Fruit fly (Drosophila melanogaster) whole organism, embryonic: Measurements from ENCODE around the gene Pp2A-29B.

Source experiments
- Aef1 ChIP-seq: fragments of 200-800 bp; sonication (Bioruptor generic); IDR thresholded peaks from 3 replicates; pipeline ENCODE4 v1.3.6; 2022; ENCODE audit warnings: missing biosample characterization, missing genetic modification characterization
- Bdp1 ChIP-seq: fragments of 200-800 bp; sonication (Bioruptor generic); optimal IDR thresholded peaks from 3 replicates; lab custom pipeline; 2016; ENCODE audit warnings: missing biosample characterization, missing genetic modification characterization
- CG10565 ChIP-seq: fragments of 200-800 bp; sonication (Bioruptor generic); optimal IDR thresholded peaks from 3 replicates; lab custom pipeline; 2016; ENCODE audit warnings: missing biosample characterization, mild to moderate bottlenecking, missing genetic modification characterization
- CG11398 ChIP-seq: fragments of 200-800 bp; sonication (Bioruptor generic); optimal IDR thresholded peaks from 2 replicates; lab custom pipeline; 2016; ENCODE audit warnings: missing biosample characterization, missing genetic modification characterization
- CG11723 ChIP-seq: fragments of 200-800 bp; sonication (Bioruptor generic); optimal IDR thresholded peaks from 2 replicates; lab custom pipeline; 2017; ENCODE audit warnings: missing biosample characterization, mild to moderate bottlenecking, missing genetic modification characterization
- CG14441 ChIP-seq: fragments of 200-800 bp; sonication (Bioruptor generic); IDR thresholded peaks from 2 replicates; pipeline ENCODE4 v1.3.6; 2022; ENCODE audit warnings: missing biosample characterization, missing genetic modification characterization
- CG14710 ChIP-seq: fragments of 200-800 bp; sonication (Bioruptor generic); optimal IDR thresholded peaks from 3 replicates; lab custom pipeline; 2019; ENCODE audit warnings: missing biosample characterization, mild to moderate bottlenecking, missing genetic modification characterization, moderate library complexity
- CG15696 ChIP-seq: fragments of 200-800 bp; sonication (Bioruptor generic); optimal IDR thresholded peaks from 2 replicates; lab custom pipeline; 2019; ENCODE audit warnings: missing biosample characterization, mild to moderate bottlenecking, missing genetic modification characterization, moderate library complexity
- CG1647 ChIP-seq: fragments of 200-800 bp; sonication (Bioruptor generic); optimal IDR thresholded peaks from 3 replicates; lab custom pipeline; 2016; ENCODE audit warnings: missing biosample characterization, missing genetic modification characterization
- CG16813 ChIP-seq: fragments of 200-800 bp; sonication (Bioruptor generic); IDR thresholded peaks from 3 replicates; pipeline ENCODE4 v1.3.6; 2022; ENCODE audit warnings: missing biosample characterization, missing genetic modification characterization; ENCODE audit not compliant: partially characterized antibody
- CG17385 ChIP-seq: fragments of 200-800 bp; sonication (Bioruptor generic); optimal IDR thresholded peaks from 3 replicates; lab custom pipeline; 2018; ENCODE audit warnings: missing biosample characterization, mild to moderate bottlenecking, missing genetic modification characterization
- CG17568 ChIP-seq: fragments of 200-800 bp; sonication (Bioruptor generic); optimal IDR thresholded peaks from 2 replicates; lab custom pipeline; 2018; ENCODE audit warnings: missing biosample characterization, mild to moderate bottlenecking, missing genetic modification characterization, moderate library complexity
- CG18599 ChIP-seq: fragments of 200-800 bp; sonication (Bioruptor generic); optimal IDR thresholded peaks from 3 replicates; lab custom pipeline; 2017; ENCODE audit warnings: missing biosample characterization, missing genetic modification characterization, mild to moderate bottlenecking, moderate library complexity, missing genetic modification reagents
- CG33557 ChIP-seq: fragments of 200-800 bp; sonication (Bioruptor generic); optimal IDR thresholded peaks from 2 replicates; lab custom pipeline; 2019; ENCODE audit warnings: missing biosample characterization, mild to moderate bottlenecking, missing genetic modification characterization, moderate library complexity
- CG34224 ChIP-seq: fragments of 200-800 bp; sonication (Bioruptor generic); IDR thresholded peaks from 3 replicates; pipeline ENCODE4 v1.3.6; 2022; ENCODE audit warnings: missing biosample characterization, missing genetic modification characterization; ENCODE audit not compliant: partially characterized antibody
- CG3847 ChIP-seq: fragments of 200-800 bp; sonication (Bioruptor generic); IDR thresholded peaks from 2 replicates; pipeline ENCODE4 v1.3.6; 2022; ENCODE audit warnings: missing biosample characterization, missing genetic modification characterization
- CG4854 ChIP-seq: fragments of 200-800 bp; sonication (Bioruptor generic); optimal IDR thresholded peaks from 2 replicates; lab custom pipeline; 2016; ENCODE audit warnings: missing biosample characterization, missing genetic modification characterization, inconsistent platforms
- CG6683 ChIP-seq: fragments of 200-800 bp; sonication (Bioruptor generic); optimal IDR thresholded peaks from 2 replicates; lab custom pipeline; 2017; ENCODE audit warnings: missing biosample characterization, mild to moderate bottlenecking, missing genetic modification characterization, missing genetic modification reagents
- CG7839 ChIP-seq: fragments of 200-800 bp; sonication (Bioruptor generic); optimal IDR thresholded peaks from 3 replicates; lab custom pipeline; 2018; ENCODE audit warnings: missing biosample characterization, mild to moderate bottlenecking, missing genetic modification characterization, moderate library complexity
- CG7963 ChIP-seq: fragments of 200-800 bp; sonication (Bioruptor generic); IDR thresholded peaks from 3 replicates; pipeline ENCODE4 v1.3.6; 2022; ENCODE audit warnings: missing biosample characterization, missing genetic modification characterization; ENCODE audit not compliant: partially characterized antibody
- CG9932 ChIP-seq: fragments of 200-800 bp; sonication (Bioruptor generic); IDR thresholded peaks from 2 replicates; pipeline ENCODE4 v1.3.6; 2022; ENCODE audit warnings: missing biosample characterization, missing genetic modification characterization
- Ets97D ChIP-seq: fragments of 200-800 bp; sonication (Bioruptor generic); optimal IDR thresholded peaks from 3 replicates; lab custom pipeline; 2016; ENCODE audit warnings: missing biosample characterization, missing genetic modification characterization
- Ptx1 ChIP-seq: fragments of 200-800 bp; sonication (Bioruptor generic); IDR thresholded peaks from 2 replicates; pipeline ENCODE4 v1.3.6; 2022; ENCODE audit warnings: missing biosample characterization, missing genetic modification characterization
- Rfx ChIP-seq: fragments of 200-800 bp; sonication (Bioruptor generic); IDR thresholded peaks from 2 replicates; pipeline ENCODE4 v1.3.6; 2022; ENCODE audit warnings: missing biosample characterization, missing genetic modification characterization
- abd-A ChIP-seq: fragments of 200-800 bp; sonication (Bioruptor generic); optimal IDR thresholded peaks from 3 replicates; lab custom pipeline; 2019; ENCODE audit warnings: missing biosample characterization, mild to moderate bottlenecking, missing genetic modification characterization, moderate library complexity
- ato ChIP-seq: fragments of 200-800 bp; sonication (Bioruptor generic); IDR thresholded peaks from 2 replicates; pipeline ENCODE4 v1.3.6; 2022; ENCODE audit warnings: missing biosample characterization, missing genetic modification characterization; ENCODE audit not compliant: partially characterized antibody
- bcd ChIP-seq: fragments of 200-800 bp; sonication (Bioruptor generic); optimal IDR thresholded peaks from 2 replicates; lab custom pipeline; 2017; ENCODE audit warnings: missing biosample characterization, mild to moderate bottlenecking, missing genetic modification characterization
- chif ChIP-seq, 2 experiments: fragments of 200-800 bp; sonication (Bioruptor generic); optimal IDR thresholded peaks; 3 replicates each; lab custom pipeline; 2016; ENCODE audit warnings: missing biosample characterization in 2 of 2, missing genetic modification characterization in 2 of 2
- chinmo ChIP-seq: fragments of 200-800 bp; sonication (Bioruptor generic); IDR thresholded peaks from 4 replicates; pipeline ENCODE4 v1.3.6; 2022; ENCODE audit warnings: missing biosample characterization, missing genetic modification characterization; ENCODE audit not compliant: partially characterized antibody
- crol ChIP-seq: fragments of 200-800 bp; sonication (Bioruptor generic); IDR thresholded peaks from 2 replicates; pipeline ENCODE4 v1.3.6; 2022; ENCODE audit warnings: missing biosample characterization, missing genetic modification characterization
- da ChIP-seq: fragments of 200-800 bp; sonication (Bioruptor generic); optimal IDR thresholded peaks from 2 replicates; lab custom pipeline; 2016; ENCODE audit warnings: missing biosample characterization, missing genetic modification characterization
- dati ChIP-seq: fragments of 200-800 bp; sonication (Bioruptor generic); IDR thresholded peaks from 2 replicates; pipeline ENCODE4 v1.3.6; 2022; ENCODE audit warnings: missing biosample characterization, missing genetic modification characterization
- dimm ChIP-seq: fragments of 200-800 bp; sonication (Bioruptor generic); IDR thresholded peaks from 2 replicates; pipeline ENCODE4 v1.3.6; 2022; ENCODE audit warnings: missing biosample characterization, missing genetic modification characterization
- dysf ChIP-seq: fragments of 200-800 bp; sonication (Bioruptor generic); IDR thresholded peaks from 3 replicates; pipeline ENCODE4 v1.3.6; 2022; ENCODE audit warnings: missing biosample characterization, missing genetic modification characterization
- esg ChIP-seq: fragments of 200-800 bp; sonication (Bioruptor generic); conservative IDR thresholded peaks from 2 replicates; pipeline ENCODE4 v1.3.6; 2022; ENCODE audit warnings: missing biosample characterization, missing genetic modification characterization
- inv ChIP-seq: fragments of 200-800 bp; sonication (Bioruptor generic); IDR thresholded peaks from 2 replicates; pipeline ENCODE4 v1.3.6; 2022; ENCODE audit warnings: missing biosample characterization, missing genetic modification characterization; ENCODE audit not compliant: partially characterized antibody
- jigr1 ChIP-seq: fragments of 200-800 bp; sonication (Bioruptor generic); IDR thresholded peaks from 3 replicates; pipeline ENCODE4 v1.3.6; 2022; ENCODE audit warnings: missing biosample characterization, missing genetic modification characterization
- jumu ChIP-seq: fragments of 200-800 bp; sonication (Bioruptor generic); optimal IDR thresholded peaks from 3 replicates; lab custom pipeline; 2016; ENCODE audit warnings: missing biosample characterization, missing genetic modification characterization
- mirr ChIP-seq: fragments of 200-800 bp; sonication (Bioruptor generic); optimal IDR thresholded peaks from 3 replicates; lab custom pipeline; 2018; ENCODE audit warnings: missing biosample characterization, mild to moderate bottlenecking, missing genetic modification characterization
- pho ChIP-seq: fragments of 200-800 bp; sonication (Bioruptor generic); optimal IDR thresholded peaks from 2 replicates; lab custom pipeline; 2016; ENCODE audit warnings: missing biosample characterization, missing genetic modification characterization
- ranshi ChIP-seq: fragments of 200-800 bp; sonication (Bioruptor generic); IDR thresholded peaks from 2 replicates; pipeline ENCODE4 v1.3.6; 2022; ENCODE audit warnings: missing biosample characterization, missing genetic modification characterization
- sob ChIP-seq: fragments of 200-800 bp; sonication (Bioruptor generic); IDR thresholded peaks from 2 replicates; pipeline ENCODE4 v1.3.6; 2022; ENCODE audit warnings: missing biosample characterization, missing genetic modification characterization
- tin ChIP-seq: fragments of 200-800 bp; sonication (Bioruptor generic); optimal IDR thresholded peaks from 3 replicates; lab custom pipeline; 2016; ENCODE audit warnings: missing biosample characterization, missing genetic modification characterization
- toy ChIP-seq: fragments of 200-800 bp; sonication (Bioruptor generic); IDR thresholded peaks from 2 replicates; pipeline ENCODE4 v1.3.6; 2022; ENCODE audit warnings: missing biosample characterization, missing genetic modification characterization
- tx ChIP-seq: fragments of 200-800 bp; sonication (Bioruptor generic); optimal IDR thresholded peaks from 2 replicates; lab custom pipeline; 2016; ENCODE audit warnings: missing biosample characterization, missing genetic modification characterization
- z ChIP-seq: fragments of 200-800 bp; sonication (Bioruptor generic); IDR thresholded peaks from 3 replicates; pipeline ENCODE4 v1.3.6; 2022; ENCODE audit warnings: missing biosample characterization, missing genetic modification characterization
- zf30C ChIP-seq: fragments of 200-800 bp; sonication (Bioruptor generic); optimal IDR thresholded peaks from 3 replicates; lab custom pipeline; 2018; ENCODE audit warnings: missing biosample characterization, mild to moderate bottlenecking, missing genetic modification characterization
- zfh2 ChIP-seq: fragments of 200-800 bp; sonication (Bioruptor generic); optimal IDR thresholded peaks from 2 replicates; lab custom pipeline; 2016; ENCODE audit warnings: missing biosample characterization, missing genetic modification characterization

Pp2A-29B gene

dm6 chr2L:8365701-8366643, at the start of gene Pp2A-29B (continued):
- TF ChIP-seq crol (GFP tag; lab: Robert Waterston, UW) (no peak), z (GFP tag; lab: Robert Waterston, UW) (no peak), chinmo (GFP tag; lab: Robert Waterston, UW) (peak; percentile 93; the same call in 3 of the 4 replicates), CG1647 (no peak), Ptx1 (no peak), Bdp1 (no peak), CG16813 (GFP tag; lab: Robert Waterston, UW) (peak; percentile 100), zfh2 (GFP tag; lab: Kevin White, UChicago) (peak; percentile 29), jumu (GFP tag; lab: Kevin White, UChicago) (no peak), ato (GFP tag; lab: Robert Waterston, UW) (peak; percentile 95), CG33557 (GFP tag; lab: Kevin White, UChicago) (peak; percentile 23), mirr (GFP tag; lab: Kevin White, UChicago) (no peak), CG34224 (peak; percentile 97), CG14710 (tag; lab: Kevin White, UChicago) (peak; percentile 83), sob (GFP tag; lab: Robert Waterston, UW) (0 out of 2 replicates have a peak, but pooled peaks have one; percentile 30), da (GFP tag; lab: Kevin White, UChicago) (no peak), Rfx (GFP tag; lab: Robert Waterston, UW) (0 out of 2 replicates have a peak, but pooled peaks have one; percentile 11), inv (peak; percentile 100), dysf (GFP tag; lab: Robert Waterston, UW) (no peak), esg (no peak), toy (GFP tag; lab: Robert Waterston, UW) (no peak), CG18599 (GFP tag; lab: Kevin White, UChicago) (no peak), CG14441 (no peak; the same call in 1 of the 2 replicates), chif (GFP tag; optimal IDR thresholded peaks at IDR 0.05; lab: Kevin White, UChicago) (no peak), CG3847 (GFP tag; lab: Robert Waterston, UW) (peak; percentile 51; the same call in 1 of the 2 replicates), CG17385 (GFP tag; lab: Kevin White, UChicago) (peak; percentile 6), CG11723 (GFP tag; lab: Kevin White, UChicago) (no peak), CG17568 (peak; percentile 7), ranshi (GFP tag; lab: Robert Waterston, UW) (no peak), CG7963 (peak; percentile 95), tx (GFP tag; lab: Kevin White, UChicago) (no peak), jigr1 (GFP tag; lab: Robert Waterston, UW) (no peak), abd-A (tag; lab: Kevin White, UChicago) (peak; percentile 89), CG6683 (no peak), dimm (GFP tag; lab: Robert Waterston, UW) (no peak), dati (GFP tag; lab: Robert Waterston, UW) (no peak), Aef1 (GFP tag; lab: Robert Waterston, UW) (no peak), bcd (GFP tag; lab: Kevin White, UChicago) (peak; percentile 20), CG15696 (tag; lab: Kevin White, UChicago) (peak; percentile 35), tin (peak; percentile 0), zf30C (peak; percentile 10), CG9932 (peak; percentile 65), CG7839 (tag; lab: Kevin White, UChicago) (peak; percentile 25), CG4854 (GFP tag; lab: Kevin White, UChicago) (no peak), Ets97D (peak; percentile 31), CG11398 (GFP tag; lab: Kevin White, UChicago) (no peak), CG10565 (no peak), pho (GFP tag; lab: Kevin White, UChicago) (no peak)
